Fruit fly (Drosophila melanogaster) S2 (cell line): ENCODE data around the gene eIF5.

Source experiments
- CG8478 ChIP-seq: fragments of >200 bp; optimal IDR thresholded peaks from 2 replicates; lab custom pipeline; 2018
- CTCF ChIP-seq, 2 experiments: fragments of >200 bp; optimal IDR thresholded peaks; 2 replicates each; lab custom pipeline; 2018

- TF ChIP-seq CG8478 (lab: Kevin White, UChicago), result no peak
- no peak for TF ChIP-seq CTCF (optimal IDR thresholded peaks at IDR 0.05; lab: Kevin White, UChicago)
Observed at dm6 chrX:15971574-15971973, 20.2 kb downstream of the eIF5 start.
